Fruit fly (Drosophila melanogaster) whole organism, adult: ENCODE results near the gene CG14325.
A peak's percentile ranks its signal among the peaks of the same experiment; 100 is the strongest.

Experiments used
- CG11617 ChIP-seq: fragments of 200-800 bp; sonication (Bioruptor generic); optimal IDR thresholded peaks from 2 replicates; lab custom pipeline; 2017; ENCODE audit warnings: mild to moderate bottlenecking, missing biosample characterization, missing genetic modification reagents, missing genetic modification characterization
- CG12768 ChIP-seq: fragments of 200-800 bp; sonication (Bioruptor generic); optimal IDR thresholded peaks from 2 replicates; lab custom pipeline; 2017; ENCODE audit warnings: missing biosample characterization, missing genetic modification characterization, mild to moderate bottlenecking, moderate library complexity, missing genetic modification reagents
- CG14711 ChIP-seq: fragments of 200-800 bp; sonication (Bioruptor generic); optimal IDR thresholded peaks from 2 replicates; lab custom pipeline; 2018; ENCODE audit warnings: missing biosample characterization, mild to moderate bottlenecking, missing genetic modification characterization, moderate library complexity
- CG1620 ChIP-seq: fragments of 200-800 bp; sonication (Bioruptor generic); optimal IDR thresholded peaks from 2 replicates; lab custom pipeline; 2016; ENCODE audit warnings: missing biosample characterization, missing genetic modification characterization
- CG33017 ChIP-seq: fragments of 200-800 bp; sonication (Bioruptor generic); optimal IDR thresholded peaks from 2 replicates; lab custom pipeline; 2018; ENCODE audit warnings: missing biosample characterization, mild to moderate bottlenecking, missing genetic modification characterization, moderate library complexity
- CG5204 ChIP-seq: fragments of 200-800 bp; sonication (Bioruptor generic); optimal IDR thresholded peaks from 2 replicates; lab custom pipeline; 2016; ENCODE audit warnings: missing biosample characterization, missing genetic modification characterization
- CG7045 ChIP-seq: fragments of 200-800 bp; sonication (Bioruptor generic); optimal IDR thresholded peaks from 2 replicates; lab custom pipeline; 2017; ENCODE audit warnings: missing biosample characterization, mild to moderate bottlenecking, missing genetic modification characterization
- CG7101 ChIP-seq: fragments of 200-800 bp; sonication (Bioruptor generic); optimal IDR thresholded peaks from 2 replicates; lab custom pipeline; 2018; ENCODE audit warnings: missing biosample characterization, mild to moderate bottlenecking, missing genetic modification characterization, moderate library complexity
- Clk ChIP-seq: fragments of 200-800 bp; sonication (Bioruptor generic); optimal IDR thresholded peaks from 2 replicates; lab custom pipeline; 2017; ENCODE audit warnings: missing biosample characterization, missing genetic modification characterization
- Crg-1 ChIP-seq: fragments of 200-800 bp; sonication (Bioruptor generic); optimal IDR thresholded peaks from 2 replicates; lab custom pipeline; 2016; ENCODE audit warnings: missing biosample characterization, missing genetic modification characterization
- Hr96 ChIP-seq: fragments of 200-800 bp; sonication (Bioruptor generic); optimal IDR thresholded peaks from 2 replicates; lab custom pipeline; 2016; ENCODE audit warnings: missing biosample characterization, missing genetic modification characterization
- Mnt ChIP-seq: fragments of 200-800 bp; sonication (Bioruptor generic); optimal IDR thresholded peaks from 2 replicates; lab custom pipeline; 2016; ENCODE audit warnings: missing biosample characterization, mild to moderate bottlenecking, missing genetic modification characterization
- bab1 ChIP-seq: fragments of 200-800 bp; sonication (Bioruptor generic); optimal IDR thresholded peaks from 3 replicates; lab custom pipeline; 2019; ENCODE audit warnings: missing biosample characterization, mild to moderate bottlenecking, missing genetic modification characterization, moderate library complexity
- cic ChIP-seq: fragments of 200-800 bp; sonication (Bioruptor generic); optimal IDR thresholded peaks from 2 replicates; lab custom pipeline; 2017; ENCODE audit warnings: missing biosample characterization, mild to moderate bottlenecking, missing genetic modification characterization, moderate library complexity
- cnc ChIP-seq, 2 experiments: fragments of >200 bp; optimal IDR thresholded peaks; 2 replicates each; lab custom pipeline; 2017
- kay ChIP-seq: fragments of 200-800 bp; sonication (Bioruptor generic); peaks from one replicate; lab custom pipeline; 2016; ENCODE audit warnings: missing biosample characterization, missing genetic modification characterization, borderline replicate concordance
- ovo ChIP-seq: fragments of 200-800 bp; sonication (Bioruptor generic); optimal IDR thresholded peaks from 2 replicates; lab custom pipeline; 2016; ENCODE audit warnings: missing biosample characterization, missing genetic modification characterization
- pad ChIP-seq: fragments of 200-800 bp; sonication (Bioruptor generic); optimal IDR thresholded peaks from 3 replicates; lab custom pipeline; 2017; ENCODE audit warnings: missing biosample characterization, missing genetic modification characterization, mild to moderate bottlenecking, moderate library complexity, missing genetic modification reagents
- tj ChIP-seq: fragments of 200-800 bp; sonication (Bioruptor generic); optimal IDR thresholded peaks from 3 replicates; lab custom pipeline; 2017; ENCODE audit warnings: missing biosample characterization, mild to moderate bottlenecking, missing genetic modification characterization, moderate library complexity
- toe ChIP-seq: fragments of 200-800 bp; sonication (Bioruptor generic); optimal IDR thresholded peaks from 2 replicates; lab custom pipeline; 2016; ENCODE audit warnings: missing biosample characterization, missing genetic modification characterization

Gene CG14325

dm6 chr3R:17646102-17647050 lies 19.4 kb downstream of the CG14325 start:
- TF ChIP-seq bab1 (GFP tag; lab: Kevin White, UChicago) (peak; percentile 22), Mnt (no peak)

- TF ChIP-seq ovo (GFP tag; lab: Kevin White, UChicago) (no peak), bab1 (GFP tag; lab: Kevin White, UChicago) (peak; percentile 19), CG14711 (peak; percentile 10), CG7045 (GFP tag; lab: Kevin White, UChicago) (no peak), CG33017 (no peak), toe (GFP tag; lab: Kevin White, UChicago) (peak; percentile 30), Hr96 (GFP tag; lab: Kevin White, UChicago) (no peak), Mnt (no peak), Clk (no peak), Crg-1 (no peak), CG11617 (GFP tag; lab: Kevin White, UChicago) (no peak), CG1620 (GFP tag; lab: Kevin White, UChicago) (no peak), CG12768 (GFP tag; lab: Kevin White, UChicago) (no peak), CG7101 (tag; lab: Kevin White, UChicago) (no peak), tj (GFP tag; lab: Kevin White, UChicago) (no peak), cnc (optimal IDR thresholded peaks at IDR 0.05; lab: Kevin White, UChicago) (no peak), pad (GFP tag; lab: Kevin White, UChicago) (no peak), cic (no peak), CG5204 (GFP tag; lab: Kevin White, UChicago) (no peak), kay (GFP tag; lab: Kevin White, UChicago) (no peak)
These were observed 20.5 kb downstream of the CG14325 start, which contains the start of gene CG14322 for dm6 chr3R:17647444-17647843. Gene CG14322 (plus strand): TSS chr3R:17647679.

- no peak for TF ChIP-seq toe (GFP tag; lab: Kevin White, UChicago)
- TF ChIP-seq CG14711, result no peak
- TF ChIP-seq Hr96 (GFP tag; lab: Kevin White, UChicago), result no peak
- no peak for TF ChIP-seq CG5204 (GFP tag; lab: Kevin White, UChicago)
- TF ChIP-seq cic, result no peak
- TF ChIP-seq CG12768 (GFP tag; lab: Kevin White, UChicago), result no peak
These were observed 27.0 kb downstream of the CG14325 start for dm6 chr3R:17653879-17654278.

- TF ChIP-seq CG1620 (GFP tag; lab: Kevin White, UChicago) (no peak), bab1 (GFP tag; lab: Kevin White, UChicago) (no peak), CG14711 (no peak), CG33017 (no peak), ovo (GFP tag; lab: Kevin White, UChicago) (no peak), CG12768 (GFP tag; lab: Kevin White, UChicago) (no peak), toe (GFP tag; lab: Kevin White, UChicago) (no peak), cnc (optimal IDR thresholded peaks at IDR 0.05; lab: Kevin White, UChicago) (no peak), Hr96 (GFP tag; lab: Kevin White, UChicago) (no peak), CG11617 (GFP tag; lab: Kevin White, UChicago) (no peak), Clk (no peak), CG7101 (tag; lab: Kevin White, UChicago) (no peak), pad (GFP tag; lab: Kevin White, UChicago) (no peak), Mnt (no peak)
These were observed 28.1 kb downstream of the CG14325 start for dm6 chr3R:17655040-17655439.

dm6 chr3R:17656923-17657322 lies 30.0 kb downstream of the CG14325 start:
- TF ChIP-seq ovo (GFP tag; lab: Kevin White, UChicago) (no peak), bab1 (GFP tag; lab: Kevin White, UChicago) (peak; percentile 17), tj (GFP tag; lab: Kevin White, UChicago) (peak; percentile 70)

dm6 chr3R:17666061-17666796 lies 39.3 kb downstream of the CG14325 start:
- TF ChIP-seq CG14711 (no peak), cnc (optimal IDR thresholded peaks at IDR 0.05; lab: Kevin White, UChicago) (no peak), cic (no peak), CG33017 (no peak), ovo (GFP tag; lab: Kevin White, UChicago) (no peak), Clk (no peak), pad (GFP tag; lab: Kevin White, UChicago) (no peak), CG7045 (GFP tag; lab: Kevin White, UChicago) (no peak), CG12768 (GFP tag; lab: Kevin White, UChicago) (no peak), bab1 (GFP tag; lab: Kevin White, UChicago) (no peak), Mnt (no peak), CG5204 (GFP tag; lab: Kevin White, UChicago) (no peak), CG11617 (GFP tag; lab: Kevin White, UChicago) (no peak), toe (GFP tag; lab: Kevin White, UChicago) (no peak), kay (GFP tag; lab: Kevin White, UChicago) (no peak)
